Fruit fly (Drosophila melanogaster) whole organism, prepupa: ENCODE data around the gene ttm50.

Experiments
- Blimp-1 ChIP-seq: fragments of 200-800 bp; sonication (Bioruptor generic); optimal IDR thresholded peaks from 3 replicates; lab custom pipeline; 2017; ENCODE audit warnings: missing biosample characterization, missing genetic modification characterization, mild to moderate bottlenecking, moderate library complexity, missing genetic modification reagents
- CG10631 ChIP-seq: fragments of 200-800 bp; sonication (Bioruptor generic); optimal IDR thresholded peaks from 2 replicates; lab custom pipeline; 2016; ENCODE audit warnings: missing biosample characterization, missing genetic modification characterization
- CG10669 ChIP-seq: fragments of 200-800 bp; sonication (Bioruptor generic); optimal IDR thresholded peaks from 3 replicates; lab custom pipeline; 2018; ENCODE audit warnings: missing biosample characterization, mild to moderate bottlenecking, missing genetic modification characterization, moderate library complexity
- CG11294 ChIP-seq: fragments of 200-800 bp; sonication (Bioruptor generic); IDR thresholded peaks from 2 replicates; pipeline ENCODE4 v1.3.6; 2022; ENCODE audit warnings: missing biosample characterization, missing genetic modification characterization
- CG11762 ChIP-seq: fragments of 200-800 bp; sonication (Bioruptor generic); optimal IDR thresholded peaks from 3 replicates; lab custom pipeline; 2016; ENCODE audit warnings: missing biosample characterization, missing genetic modification characterization; ENCODE audit not compliant: insufficient read depth
- CG15336 ChIP-seq: fragments of 200-800 bp; sonication (Bioruptor generic); IDR thresholded peaks from 2 replicates; pipeline ENCODE4 v1.3.6; 2022; ENCODE audit warnings: missing biosample characterization, missing genetic modification characterization
- CG1621 ChIP-seq: fragments of 200-800 bp; sonication (Bioruptor generic); optimal IDR thresholded peaks from 3 replicates; lab custom pipeline; 2018; ENCODE audit warnings: missing biosample characterization, mild to moderate bottlenecking, missing genetic modification characterization
- CG16779 ChIP-seq: fragments of 200-800 bp; sonication (Bioruptor generic); optimal IDR thresholded peaks from 3 replicates; lab custom pipeline; 2017; ENCODE audit warnings: missing biosample characterization, mild to moderate bottlenecking, missing genetic modification characterization
- CG3032 ChIP-seq: fragments of 200-800 bp; optimal IDR thresholded peaks from 2 replicates; lab custom pipeline; 2019; ENCODE audit warnings: missing biosample characterization, mild to moderate bottlenecking, missing genetic modification characterization, moderate library complexity
- CG34406 ChIP-seq: fragments of 200-800 bp; sonication (Bioruptor generic); optimal IDR thresholded peaks from 3 replicates; lab custom pipeline; 2016; ENCODE audit warnings: missing biosample characterization, missing genetic modification characterization
- CG3919 ChIP-seq: fragments of 200-800 bp; sonication (Bioruptor generic); optimal IDR thresholded peaks from 3 replicates; lab custom pipeline; 2016; ENCODE audit warnings: missing biosample characterization, missing genetic modification characterization
- CG4318 ChIP-seq: fragments of 200-800 bp; sonication (Bioruptor generic); optimal IDR thresholded peaks from 3 replicates; lab custom pipeline; 2017; ENCODE audit warnings: missing biosample characterization, mild to moderate bottlenecking, missing genetic modification characterization
- CG6276 ChIP-seq: fragments of 200-800 bp; sonication (Bioruptor generic); optimal IDR thresholded peaks from 2 replicates; lab custom pipeline; 2017; ENCODE audit warnings: missing biosample characterization, mild to moderate bottlenecking, missing genetic modification characterization
- CG6792 ChIP-seq: fragments of 200-800 bp; sonication (Bioruptor generic); optimal IDR thresholded peaks from 3 replicates; lab custom pipeline; 2016; ENCODE audit warnings: missing biosample characterization, missing genetic modification characterization
- CG6808 ChIP-seq: fragments of 200-800 bp; sonication (Bioruptor generic); optimal IDR thresholded peaks from 3 replicates; lab custom pipeline; 2017; ENCODE audit warnings: missing biosample characterization, missing genetic modification characterization, mild to moderate bottlenecking, moderate library complexity, missing genetic modification reagents
- CG6854 ChIP-seq: fragments of 200-800 bp; sonication (Bioruptor generic); optimal IDR thresholded peaks from 2 replicates; lab custom pipeline; 2017; ENCODE audit warnings: missing biosample characterization, mild to moderate bottlenecking, missing genetic modification characterization
- CG7368 ChIP-seq: fragments of 200-800 bp; sonication (Bioruptor generic); optimal IDR thresholded peaks from 3 replicates; lab custom pipeline; 2016; ENCODE audit warnings: missing biosample characterization, missing genetic modification characterization
- CG8119 ChIP-seq: fragments of 200-800 bp; sonication (Bioruptor generic); IDR thresholded peaks from 3 replicates; pipeline ENCODE4 v1.3.6; 2022; ENCODE audit warnings: missing biosample characterization, missing genetic modification characterization
- CG8319 ChIP-seq: fragments of 200-800 bp; sonication (Bioruptor generic); optimal IDR thresholded peaks from 3 replicates; lab custom pipeline; 2016; ENCODE audit warnings: missing biosample characterization, missing genetic modification characterization
- CG8632 ChIP-seq: fragments of 200-800 bp; sonication (Bioruptor generic); optimal IDR thresholded peaks from 3 replicates; lab custom pipeline; 2016; ENCODE audit warnings: missing biosample characterization, missing genetic modification characterization
- CG9139 ChIP-seq: fragments of 200-800 bp; sonication (Bioruptor generic); optimal IDR thresholded peaks from 3 replicates; lab custom pipeline; 2017; ENCODE audit warnings: missing biosample characterization, mild to moderate bottlenecking, missing genetic modification characterization
- Eip93F ChIP-seq: fragments of 200-800 bp; sonication (Bioruptor generic); optimal IDR thresholded peaks from 2 replicates; lab custom pipeline; 2016; ENCODE audit warnings: missing biosample characterization, mild to moderate bottlenecking, missing genetic modification characterization
- Ets21C ChIP-seq: fragments of 200-800 bp; sonication (Bioruptor generic); optimal IDR thresholded peaks from 3 replicates; lab custom pipeline; 2016; ENCODE audit warnings: missing biosample characterization, missing genetic modification characterization
- Ets96B ChIP-seq: fragments of 200-800 bp; optimal IDR thresholded peaks from 2 replicates; lab custom pipeline; 2019; ENCODE audit warnings: missing biosample characterization, mild to moderate bottlenecking, missing genetic modification characterization, moderate library complexity
- Gug ChIP-seq: fragments of 200-800 bp; sonication (Bioruptor generic); IDR thresholded peaks from 2 replicates; pipeline ENCODE4 v1.3.6; 2022; ENCODE audit warnings: missing biosample characterization, missing genetic modification characterization
- Hr38 ChIP-seq: sonication (Bioruptor generic); optimal IDR thresholded peaks from 2 replicates; lab custom pipeline; 2016; ENCODE audit warnings: missing biosample characterization, missing genetic modification characterization
- Hr39 ChIP-seq: fragments of 200-800 bp; sonication (Bioruptor generic); optimal IDR thresholded peaks from 2 replicates; lab custom pipeline; 2016; ENCODE audit warnings: missing biosample characterization, missing genetic modification characterization
- Hr4 ChIP-seq: fragments of 200-800 bp; sonication (Bioruptor generic); optimal IDR thresholded peaks from 3 replicates; lab custom pipeline; 2016; ENCODE audit warnings: missing biosample characterization, missing genetic modification characterization
- Lpt ChIP-seq: fragments of 200-800 bp; sonication (Bioruptor generic); optimal IDR thresholded peaks from 3 replicates; lab custom pipeline; 2016; ENCODE audit warnings: missing biosample characterization, missing genetic modification characterization
- Met ChIP-seq: fragments of 200-800 bp; sonication (Bioruptor generic); optimal IDR thresholded peaks from 3 replicates; lab custom pipeline; 2016; ENCODE audit warnings: missing biosample characterization, missing genetic modification characterization
- Smox ChIP-seq: fragments of 200-800 bp; sonication (Bioruptor generic); optimal IDR thresholded peaks from 3 replicates; lab custom pipeline; 2016; ENCODE audit warnings: missing biosample characterization, missing genetic modification characterization
- Sox102F ChIP-seq: fragments of 200-800 bp; sonication (Bioruptor generic); optimal IDR thresholded peaks from 2 replicates; lab custom pipeline; 2016; ENCODE audit warnings: missing biosample characterization, mild to moderate bottlenecking, missing genetic modification characterization
- Sox14 ChIP-seq: fragments of 200-800 bp; sonication (Bioruptor generic); optimal IDR thresholded peaks from 3 replicates; lab custom pipeline; 2016; ENCODE audit warnings: missing biosample characterization, missing genetic modification characterization
- Sox15 ChIP-seq: fragments of 200-800 bp; sonication (Bioruptor generic); optimal IDR thresholded peaks from 3 replicates; lab custom pipeline; 2016; ENCODE audit warnings: missing biosample characterization, missing genetic modification characterization
- achi ChIP-seq: fragments of 200-800 bp; sonication (Bioruptor generic); optimal IDR thresholded peaks from 3 replicates; lab custom pipeline; 2016; ENCODE audit warnings: missing biosample characterization, missing genetic modification characterization
- acj6 ChIP-seq: fragments of 200-800 bp; sonication (Bioruptor generic); optimal IDR thresholded peaks from 3 replicates; lab custom pipeline; 2016; ENCODE audit warnings: missing biosample characterization, missing genetic modification characterization
- cyc ChIP-seq: fragments of 200-800 bp; sonication (Bioruptor generic); optimal IDR thresholded peaks from 3 replicates; lab custom pipeline; 2016; ENCODE audit warnings: missing biosample characterization, missing genetic modification characterization
- dac ChIP-seq: fragments of 200-800 bp; sonication (Bioruptor generic); optimal IDR thresholded peaks from 2 replicates; lab custom pipeline; 2017; ENCODE audit warnings: missing biosample characterization, mild to moderate bottlenecking, missing genetic modification characterization
- dsx ChIP-seq: fragments of 200-800 bp; optimal IDR thresholded peaks from 3 replicates; lab custom pipeline; 2019; ENCODE audit warnings: missing biosample characterization, mild to moderate bottlenecking, missing genetic modification characterization, moderate library complexity; ENCODE audit not compliant: poor library complexity, severe bottlenecking
- eg ChIP-seq: fragments of 200-800 bp; sonication (Bioruptor generic); IDR thresholded peaks from 3 replicates; pipeline ENCODE4 v1.3.6; 2022; ENCODE audit warnings: missing biosample characterization, missing genetic modification characterization
- esn ChIP-seq: fragments of 200-800 bp; sonication (Bioruptor generic); optimal IDR thresholded peaks from 2 replicates; lab custom pipeline; 2016; ENCODE audit warnings: missing biosample characterization, mild to moderate bottlenecking, missing genetic modification characterization, moderate library complexity
- fd85E ChIP-seq: fragments of 200-800 bp; sonication (Bioruptor generic); optimal IDR thresholded peaks from 3 replicates; lab custom pipeline; 2016; ENCODE audit warnings: missing biosample characterization, missing genetic modification characterization
- fkh ChIP-seq: fragments of 200-800 bp; sonication (Bioruptor generic); optimal IDR thresholded peaks from 3 replicates; lab custom pipeline; 2017; ENCODE audit warnings: missing biosample characterization, mild to moderate bottlenecking, missing genetic modification characterization, moderate library complexity
- lz ChIP-seq: fragments of 200-800 bp; sonication (Bioruptor generic); optimal IDR thresholded peaks from 3 replicates; lab custom pipeline; 2016; ENCODE audit warnings: missing biosample characterization, missing genetic modification characterization
- net ChIP-seq: fragments of 200-800 bp; sonication (Bioruptor generic); optimal IDR thresholded peaks from 3 replicates; lab custom pipeline; 2016; ENCODE audit warnings: missing biosample characterization, missing genetic modification characterization
- pdm3 ChIP-seq: fragments of 200-800 bp; sonication (Bioruptor generic); optimal IDR thresholded peaks from 3 replicates; lab custom pipeline; 2016; ENCODE audit warnings: missing biosample characterization, missing genetic modification characterization
- salr ChIP-seq, 2 experiments: fragments of 200-800 bp; sonication (Bioruptor generic); optimal IDR thresholded peaks; 3 replicates each; lab custom pipeline; 2016 to 2018; ENCODE audit warnings: missing biosample characterization in 2 of 2, missing genetic modification characterization in 2 of 2, mild to moderate bottlenecking in 1 of 2
- spab ChIP-seq: fragments of 200-800 bp; sonication (Bioruptor generic); optimal IDR thresholded peaks from 2 replicates; lab custom pipeline; 2017; ENCODE audit warnings: missing biosample characterization, mild to moderate bottlenecking, missing genetic modification characterization, missing genetic modification reagents
- ss ChIP-seq, 2 experiments: fragments of 200-800 bp; sonication (Bioruptor generic); optimal IDR thresholded peaks; 2 replicates in 1 of 2; 3 replicates in 1 of 2; lab custom pipeline; 2017 to 2018; ENCODE audit warnings: mild to moderate bottlenecking in 2 of 2, missing biosample characterization in 2 of 2, missing genetic modification characterization in 2 of 2, moderate library complexity in 1 of 2
- svp ChIP-seq: fragments of 200-800 bp; sonication (Bioruptor generic); peaks from one replicate; lab custom pipeline; 2016; ENCODE audit warnings: missing biosample characterization, missing genetic modification characterization
- topi ChIP-seq: fragments of 200-800 bp; sonication (Bioruptor generic); optimal IDR thresholded peaks from 3 replicates; lab custom pipeline; 2016; ENCODE audit warnings: missing biosample characterization, missing genetic modification characterization
- vri ChIP-seq: fragments of 200-800 bp; sonication (Bioruptor generic); optimal IDR thresholded peaks from 3 replicates; lab custom pipeline; 2016; ENCODE audit warnings: missing biosample characterization, mild to moderate bottlenecking, missing genetic modification characterization

The ttm50 gene

dm6 chrX:2703693-2704092 lies 28.3 kb downstream of the ttm50 start, which contains the start of gene Ugalt:
TSS of gene Ugalt (minus strand) at chrX:2703852.
- TF ChIP-seq CG10631 (peak; percentile 100), Lpt (GFP tag; lab: Kevin White, UChicago) (peak; percentile 100), ss (GFP tag; optimal IDR thresholded peaks at IDR 0.05; lab: Kevin White, UChicago) (peak; percentile 100), dac (GFP tag; lab: Kevin White, UChicago) (peak; percentile 100), CG3919 (GFP tag; lab: Kevin White, UChicago) (peak; percentile 100), lz (GFP tag; lab: Kevin White, UChicago) (peak; percentile 100), Hr39 (GFP tag; lab: Kevin White, UChicago) (peak; percentile 100), Hr38 (peak; percentile 100), Gug (GFP tag; lab: Robert Waterston, UW) (peak; percentile 100), cyc (GFP tag; lab: Kevin White, UChicago) (peak; percentile 100), net (GFP tag; lab: Kevin White, UChicago) (peak; percentile 100), svp (peak; percentile 100), CG16779 (tag; lab: Kevin White, UChicago) (peak; percentile 100), CG8319 (peak; percentile 100), Blimp-1 (GFP tag; lab: Kevin White, UChicago) (peak; percentile 100), CG8119 (GFP tag; lab: Robert Waterston, UW) (peak; percentile 100), dsx (peak; percentile 100), CG15336 (peak; percentile 100), CG6792 (GFP tag; lab: Kevin White, UChicago) (peak; percentile 100), pdm3 (GFP tag; lab: Kevin White, UChicago) (peak; percentile 100), achi (peak; percentile 100), vri (peak; percentile 100), CG10669 (GFP tag; lab: Kevin White, UChicago) (peak; percentile 100), fd85E (GFP tag; lab: Kevin White, UChicago) (peak; percentile 99), CG7368 (peak; percentile 100), salr (GFP tag; optimal IDR thresholded peaks at IDR 0.05; lab: Kevin White, UChicago) (peak; percentile 100), Eip93F (peak; percentile 100), CG6276 (peak; percentile 100), spab (GFP tag; lab: Kevin White, UChicago) (peak; percentile 100), acj6 (GFP tag; lab: Kevin White, UChicago) (peak; percentile 100), Ets21C (GFP tag; lab: Kevin White, UChicago) (peak; percentile 100), CG34406 (GFP tag; lab: Kevin White, UChicago) (peak; percentile 100), CG3032 (tag; lab: Kevin White, UChicago) (peak; percentile 100), topi (peak; percentile 100), Smox (GFP tag; lab: Kevin White, UChicago) (peak; percentile 100), CG11294 (peak; percentile 100), CG1621 (peak; percentile 100), CG9139 (GFP tag; lab: Kevin White, UChicago) (peak; percentile 100), Ets96B (tag; lab: Kevin White, UChicago) (peak; percentile 100), Sox14 (GFP tag; lab: Kevin White, UChicago) (peak; percentile 100), Met (GFP tag; lab: Kevin White, UChicago) (peak; percentile 100), Sox15 (GFP tag; lab: Kevin White, UChicago) (peak; percentile 100), CG6854 (GFP tag; lab: Kevin White, UChicago) (peak; percentile 100), esn (peak; percentile 100), CG4318 (GFP tag; lab: Kevin White, UChicago) (peak; percentile 100), Hr4 (GFP tag; lab: Kevin White, UChicago) (peak; percentile 100), CG6808 (GFP tag; lab: Kevin White, UChicago) (peak; percentile 100), eg (GFP tag; lab: Robert Waterston, UW) (peak; percentile 100), CG8632 (GFP tag; lab: Kevin White, UChicago) (peak; percentile 100), Sox102F (GFP tag; lab: Kevin White, UChicago) (peak; percentile 100), CG11762 (GFP tag; lab: Kevin White, UChicago) (peak; percentile 100), fkh (GFP tag; lab: Kevin White, UChicago) (peak; percentile 100)
